Fruit fly (Drosophila melanogaster) whole organism, embryonic: Measurements from ENCODE around the gene CG12522.

Experiments
- Atf3 ChIP-seq: fragments of 200-800 bp; sonication (Bioruptor generic); optimal IDR thresholded peaks from 3 replicates; lab custom pipeline; 2016; ENCODE audit warnings: missing biosample characterization, missing genetic modification characterization
- BtbVII ChIP-seq: fragments of 200-800 bp; sonication (Bioruptor generic); optimal IDR thresholded peaks from 3 replicates; lab custom pipeline; 2017; ENCODE audit warnings: missing biosample characterization, mild to moderate bottlenecking, missing genetic modification characterization
- C15 ChIP-seq: fragments of 200-800 bp; sonication (Bioruptor generic); IDR thresholded peaks from 3 replicates; pipeline ENCODE4 v1.3.6; 2022; ENCODE audit warnings: missing biosample characterization, missing genetic modification characterization
- CG1024 ChIP-seq: fragments of 200-800 bp; sonication (Bioruptor generic); IDR thresholded peaks from 2 replicates; pipeline ENCODE4 v1.3.6; 2022; ENCODE audit warnings: missing biosample characterization, missing genetic modification characterization
- CG11093 ChIP-seq: fragments of 200-800 bp; sonication (Bioruptor generic); IDR thresholded peaks from 3 replicates; pipeline ENCODE4 v1.3.6; 2022; ENCODE audit warnings: missing biosample characterization, missing genetic modification characterization
- CG11398 ChIP-seq: fragments of 200-800 bp; sonication (Bioruptor generic); optimal IDR thresholded peaks from 2 replicates; lab custom pipeline; 2016; ENCODE audit warnings: missing biosample characterization, missing genetic modification characterization
- CG13624 ChIP-seq: fragments of 200-800 bp; sonication (Bioruptor generic); optimal IDR thresholded peaks from 2 replicates; lab custom pipeline; 2016; ENCODE audit warnings: missing biosample characterization, missing genetic modification characterization
- CG13775 ChIP-seq: fragments of 200-800 bp; sonication (Bioruptor generic); optimal IDR thresholded peaks from 3 replicates; lab custom pipeline; 2017; ENCODE audit warnings: missing biosample characterization, mild to moderate bottlenecking, missing genetic modification characterization
- CG14014 ChIP-seq: fragments of 200-800 bp; sonication (Bioruptor generic); IDR thresholded peaks from 2 replicates; pipeline ENCODE4 v1.3.6; 2022; ENCODE audit warnings: missing biosample characterization, missing genetic modification characterization
- CG14441 ChIP-seq: fragments of 200-800 bp; sonication (Bioruptor generic); IDR thresholded peaks from 2 replicates; pipeline ENCODE4 v1.3.6; 2022; ENCODE audit warnings: missing biosample characterization, missing genetic modification characterization
- CG15514 ChIP-seq: fragments of 200-800 bp; sonication (Bioruptor generic); optimal IDR thresholded peaks from 3 replicates; lab custom pipeline; 2017; ENCODE audit warnings: missing biosample characterization, missing genetic modification characterization, mild to moderate bottlenecking, moderate library complexity, missing genetic modification reagents
- CG16779 ChIP-seq: fragments of 200-800 bp; sonication (Bioruptor generic); IDR thresholded peaks from 2 replicates; pipeline ENCODE4 v1.3.6; 2022; ENCODE audit warnings: missing biosample characterization, missing genetic modification characterization
- CG17912 ChIP-seq: fragments of 200-800 bp; sonication (Bioruptor generic); optimal IDR thresholded peaks from 2 replicates; lab custom pipeline; 2018; ENCODE audit warnings: missing biosample characterization, mild to moderate bottlenecking, missing genetic modification characterization
- CG2129 ChIP-seq: fragments of 200-800 bp; sonication (Bioruptor generic); IDR thresholded peaks from 2 replicates; pipeline ENCODE4 v1.3.6; 2022; ENCODE audit warnings: missing biosample characterization, missing genetic modification characterization; ENCODE audit not compliant: partially characterized antibody
- CG2202 ChIP-seq: fragments of 200-800 bp; sonication (Bioruptor generic); optimal IDR thresholded peaks from 2 replicates; lab custom pipeline; 2018; ENCODE audit warnings: missing biosample characterization, mild to moderate bottlenecking, missing genetic modification characterization
- CG2875 ChIP-seq: fragments of 200-800 bp; sonication (Bioruptor generic); optimal IDR thresholded peaks from 2 replicates; lab custom pipeline; 2017; ENCODE audit warnings: missing biosample characterization, mild to moderate bottlenecking, missing genetic modification characterization, missing genetic modification reagents
- CG32767 ChIP-seq: fragments of 200-800 bp; sonication (Bioruptor generic); IDR thresholded peaks from 2 replicates; pipeline ENCODE4 v1.3.6; 2022; ENCODE audit warnings: missing biosample characterization, missing genetic modification characterization
- CG3838 ChIP-seq: fragments of 200-800 bp; sonication (Bioruptor generic); optimal IDR thresholded peaks from 3 replicates; lab custom pipeline; 2016; ENCODE audit warnings: missing biosample characterization, missing genetic modification characterization
- CG42726 ChIP-seq: fragments of 200-800 bp; sonication (Bioruptor generic); IDR thresholded peaks from 2 replicates; pipeline ENCODE4 v1.3.6; 2022; ENCODE audit warnings: missing biosample characterization, missing genetic modification characterization; ENCODE audit not compliant: partially characterized antibody
- CG4707 ChIP-seq: fragments of 200-800 bp; sonication (Bioruptor generic); optimal IDR thresholded peaks from 2 replicates; lab custom pipeline; 2018; ENCODE audit warnings: missing biosample characterization, mild to moderate bottlenecking, missing genetic modification characterization, moderate library complexity
- CG7786 ChIP-seq: fragments of 200-800 bp; sonication (Bioruptor generic); optimal IDR thresholded peaks from 2 replicates; lab custom pipeline; 2016; ENCODE audit warnings: missing biosample characterization, missing genetic modification characterization
- CG8281 ChIP-seq: fragments of 200-800 bp; sonication (Bioruptor generic); optimal IDR thresholded peaks from 2 replicates; lab custom pipeline; 2018; ENCODE audit warnings: missing biosample characterization, mild to moderate bottlenecking, missing genetic modification characterization, moderate library complexity
- Fer2 ChIP-seq: fragments of 200-800 bp; sonication (Bioruptor generic); optimal IDR thresholded peaks from 2 replicates; lab custom pipeline; 2018; ENCODE audit warnings: missing biosample characterization, mild to moderate bottlenecking, missing genetic modification characterization, moderate library complexity
- Hand ChIP-seq: fragments of 200-800 bp; sonication (Bioruptor generic); optimal IDR thresholded peaks from 2 replicates; lab custom pipeline; 2017; ENCODE audit warnings: mild to moderate bottlenecking, missing biosample characterization, missing genetic modification reagents, missing genetic modification characterization
- Hmr ChIP-seq: fragments of 200-800 bp; sonication (Bioruptor generic); optimal IDR thresholded peaks from 3 replicates; lab custom pipeline; 2017; ENCODE audit warnings: mild to moderate bottlenecking, missing biosample characterization, missing genetic modification reagents, missing genetic modification characterization
- Lhr ChIP-seq: fragments of 200-800 bp; sonication (Bioruptor generic); optimal IDR thresholded peaks from 3 replicates; lab custom pipeline; 2017; ENCODE audit warnings: mild to moderate bottlenecking, missing biosample characterization, missing genetic modification reagents, missing genetic modification characterization
- NC2α ChIP-seq: fragments of 200-800 bp; sonication (Bioruptor generic); optimal IDR thresholded peaks from 2 replicates; lab custom pipeline; 2016; ENCODE audit warnings: missing biosample characterization, missing genetic modification characterization
- NC2β ChIP-seq: fragments of 200-800 bp; sonication (Bioruptor generic); optimal IDR thresholded peaks from 2 replicates; lab custom pipeline; 2016; ENCODE audit warnings: missing biosample characterization, missing genetic modification characterization
- Sox100B ChIP-seq: fragments of 200-800 bp; sonication (Bioruptor generic); optimal IDR thresholded peaks from 3 replicates; lab custom pipeline; 2018; ENCODE audit warnings: missing biosample characterization, mild to moderate bottlenecking, missing genetic modification characterization
- Sry-β ChIP-seq: fragments of 200-800 bp; sonication (Bioruptor generic); optimal IDR thresholded peaks from 2 replicates; lab custom pipeline; 2018; ENCODE audit warnings: missing biosample characterization, mild to moderate bottlenecking, missing genetic modification characterization, moderate library complexity
- Stat92E ChIP-seq, 3 experiments: fragments of >200 bp in 2 of 3; fragments of 200-800 bp in 1 of 3; sonication (Bioruptor generic) in 1 of 3; optimal IDR thresholded peaks; 2 replicates each; lab custom pipeline; 2017 to 2019; ENCODE audit warnings: missing biosample characterization in 3 of 3, missing genetic modification characterization in 3 of 3, mild to moderate bottlenecking in 1 of 3, moderate library complexity in 1 of 3
- TFAM ChIP-seq: fragments of 200-800 bp; sonication (Bioruptor generic); optimal IDR thresholded peaks from 2 replicates; lab custom pipeline; 2017; ENCODE audit warnings: missing biosample characterization, missing genetic modification characterization, inconsistent platforms
- ac ChIP-seq: fragments of 200-800 bp; sonication (Bioruptor generic); optimal IDR thresholded peaks from 3 replicates; lab custom pipeline; 2017; ENCODE audit warnings: missing biosample characterization, mild to moderate bottlenecking, missing genetic modification characterization
- aop ChIP-seq: fragments of 200-800 bp; sonication (Bioruptor generic); IDR thresholded peaks from 2 replicates; pipeline ENCODE4 v1.3.6; 2022; ENCODE audit warnings: missing biosample characterization, missing genetic modification characterization
- caup ChIP-seq: fragments of 200-800 bp; sonication (Bioruptor generic); optimal IDR thresholded peaks from 3 replicates; lab custom pipeline; 2017; ENCODE audit warnings: missing biosample characterization, mild to moderate bottlenecking, missing genetic modification characterization, moderate library complexity; ENCODE audit not compliant: severe bottlenecking
- crp ChIP-seq, 2 experiments: fragments of 200-800 bp; sonication (Bioruptor generic); optimal IDR thresholded peaks; 2 replicates in 1 of 2; 3 replicates in 1 of 2; lab custom pipeline; 2017; ENCODE audit warnings: missing biosample characterization in 2 of 2, missing genetic modification characterization in 2 of 2, mild to moderate bottlenecking in 1 of 2, moderate library complexity in 1 of 2
- disco-r ChIP-seq: fragments of 200-800 bp; sonication (Bioruptor generic); optimal IDR thresholded peaks from 2 replicates; lab custom pipeline; 2016; ENCODE audit warnings: missing biosample characterization, missing genetic modification characterization
- exex ChIP-seq: fragments of 200-800 bp; sonication (Bioruptor generic); optimal IDR thresholded peaks from 4 replicates; lab custom pipeline; 2018; ENCODE audit warnings: missing biosample characterization, mild to moderate bottlenecking, missing genetic modification characterization, moderate library complexity
- eyg ChIP-seq: fragments of 200-800 bp; sonication (Bioruptor generic); optimal IDR thresholded peaks from 3 replicates; lab custom pipeline; 2016; ENCODE audit warnings: missing biosample characterization, missing genetic modification characterization
- hth ChIP-seq: fragments of >200 bp; optimal IDR thresholded peaks from 2 replicates; lab custom pipeline; 2017; ENCODE audit warnings: inconsistent platforms
- lbe ChIP-seq: fragments of 200-800 bp; sonication (Bioruptor generic); optimal IDR thresholded peaks from 2 replicates; lab custom pipeline; 2016; ENCODE audit warnings: missing biosample characterization, mild to moderate bottlenecking, missing genetic modification characterization
- mirr ChIP-seq: fragments of 200-800 bp; sonication (Bioruptor generic); optimal IDR thresholded peaks from 3 replicates; lab custom pipeline; 2018; ENCODE audit warnings: missing biosample characterization, mild to moderate bottlenecking, missing genetic modification characterization
- nmo ChIP-seq: fragments of 200-800 bp; sonication (Bioruptor generic); optimal IDR thresholded peaks from 2 replicates; lab custom pipeline; 2018; ENCODE audit warnings: missing biosample characterization, mild to moderate bottlenecking, missing genetic modification characterization, moderate library complexity
- peb ChIP-seq: fragments of 200-800 bp; sonication (Bioruptor generic); IDR thresholded peaks from 2 replicates; pipeline ENCODE4 v1.3.6; 2022; ENCODE audit warnings: missing biosample characterization, missing genetic modification characterization
- pzg ChIP-seq: fragments of 200-800 bp; sonication (Bioruptor generic); optimal IDR thresholded peaks from 3 replicates; lab custom pipeline; 2018; ENCODE audit warnings: missing biosample characterization, mild to moderate bottlenecking, missing genetic modification characterization, moderate library complexity
- sr ChIP-seq: fragments of 200-800 bp; sonication (Bioruptor generic); IDR thresholded peaks from 3 replicates; pipeline ENCODE4 v1.3.6; 2022; ENCODE audit warnings: missing biosample characterization, missing genetic modification characterization
- tin ChIP-seq: fragments of 200-800 bp; sonication (Bioruptor generic); optimal IDR thresholded peaks from 3 replicates; lab custom pipeline; 2016; ENCODE audit warnings: missing biosample characterization, missing genetic modification characterization
- vfl ChIP-seq: fragments of 200-800 bp; sonication (Bioruptor generic); optimal IDR thresholded peaks from 2 replicates; lab custom pipeline; 2016; ENCODE audit warnings: missing biosample characterization, missing genetic modification characterization
- vnd ChIP-seq: fragments of 200-800 bp; sonication (Bioruptor generic); IDR thresholded peaks from 3 replicates; pipeline ENCODE4 v1.3.6; 2022; ENCODE audit warnings: missing biosample characterization, missing genetic modification characterization; ENCODE audit not compliant: partially characterized antibody
- wor ChIP-seq: fragments of 200-800 bp; sonication (Bioruptor generic); IDR thresholded peaks from 2 replicates; pipeline ENCODE4 v1.3.6; 2022; ENCODE audit warnings: missing biosample characterization, missing genetic modification characterization

Gene CG12522

dm6 chr3L:11061200-11061599 lies 46.8 kb upstream of the CG12522 start, which contains the start of the genes CG6321 and Blos2 (continued):
- TF ChIP-seq CG13775 (GFP tag; lab: Kevin White, UChicago) (peak; percentile 61), CG1024 (GFP tag; lab: Robert Waterston, UW) (0 out of 2 replicates have a peak, but pooled peaks have one; percentile 6), CG15514 (GFP tag; lab: Kevin White, UChicago) (peak; percentile 53), vnd (no peak), CG11398 (GFP tag; lab: Kevin White, UChicago) (no peak), disco-r (GFP tag; lab: Kevin White, UChicago) (no peak), exex (tag; lab: Kevin White, UChicago) (peak; percentile 81), CG3838 (GFP tag; lab: Kevin White, UChicago) (peak; percentile 37), CG42726 (GFP tag; lab: Robert Waterston, UW) (no peak), ac (GFP tag; lab: Kevin White, UChicago) (no peak), mirr (GFP tag; lab: Kevin White, UChicago) (peak; percentile 4), CG8281 (tag; lab: Kevin White, UChicago) (peak; percentile 33), CG7786 (GFP tag; lab: Kevin White, UChicago) (peak; percentile 13), tin (GFP tag; lab: Kevin White, UChicago) (peak; percentile 61), CG2129 (no peak), Atf3 (GFP tag; lab: Kevin White, UChicago) (no peak), Stat92E (GFP tag; optimal IDR thresholded peaks at IDR 0.05; lab: Kevin White, UChicago) (no peak), BtbVII (GFP tag; lab: Kevin White, UChicago) (peak; percentile 71), Hmr (GFP tag; lab: Kevin White, UChicago) (peak; percentile 82), CG32767 (0 out of 2 replicates have a peak, but pooled peaks have one; percentile 21), lbe (peak; percentile 58), CG16779 (GFP tag; lab: Robert Waterston, UW) (no peak), NC2β (GFP tag; lab: Kevin White, UChicago) (peak; percentile 41), pzg (peak; percentile 39), crp (GFP tag; optimal IDR thresholded peaks at IDR 0.05; lab: Kevin White, UChicago) (peak; percentile 30 to 84), sr (GFP tag; lab: Robert Waterston, UW) (no peak), CG14441 (GFP tag; lab: Robert Waterston, UW) (peak; percentile 75), CG4707 (GFP tag; lab: Kevin White, UChicago) (peak; percentile 52), Lhr (GFP tag; lab: Kevin White, UChicago) (peak; percentile 22), nmo (GFP tag; lab: Kevin White, UChicago) (peak; percentile 85), vfl (GFP tag; lab: Kevin White, UChicago) (peak; percentile 56), peb (GFP tag; lab: Robert Waterston, UW) (0 out of 2 replicates have a peak, but pooled peaks have one; percentile 20), Hand (GFP tag; lab: Kevin White, UChicago) (peak; percentile 62), Sox100B (GFP tag; lab: Kevin White, UChicago) (peak; percentile 74), NC2α (GFP tag; lab: Kevin White, UChicago) (no peak), eyg (no peak), caup (GFP tag; lab: Kevin White, UChicago) (peak; percentile 72), Fer2 (tag; lab: Kevin White, UChicago) (peak; percentile 50), CG2875 (peak; percentile 36), aop (no peak), CG14014 (GFP tag; lab: Robert Waterston, UW) (peak; percentile 51), CG13624 (GFP tag; lab: Kevin White, UChicago) (peak; percentile 57), CG17912 (no peak), CG11093 (GFP tag; lab: Robert Waterston, UW) (peak; percentile 16; the same call in 1 of the 3 replicates), hth (lab: Kevin White, UChicago) (no peak), Sry-β (GFP tag; lab: Kevin White, UChicago) (peak; percentile 14), wor (GFP tag; lab: Robert Waterston, UW) (no peak), C15 (peak; percentile 59; the same call in 1 of the 3 replicates), CG2202 (tag; lab: Kevin White, UChicago) (peak; percentile 32), TFAM (no peak)
